Worm (Caenorhabditis elegans): ENCODE results near the gene F31D5.1.

Gene F31D5.1

ce11 chrII:4244959-4245358, 25.8 kb downstream of the F31D5.1 start:
- TF ChIP-seq madf-6 (GFP tag; IDR thresholded peaks at IDR 0.05) = peak; percentile 57
- TF ChIP-seq xnd-1 (tag; optimal IDR thresholded peaks at IDR 0.05) = peak; percentile 27
- TF ChIP-seq lsl-1 (GFP tag; optimal IDR thresholded peaks at IDR 0.05) = peak; percentile 79
- no peak for TF ChIP-seq F33H1.4 (GFP tag; IDR thresholded peaks at IDR 0.05)

- TF ChIP-seq ZK185.1 (tag; optimal IDR thresholded peaks at IDR 0.05; ENCODE audit: poor library complexity, severe bottlenecking) = no peak
- no peak for TF ChIP-seq ekl-4 (GFP tag; IDR thresholded peaks at IDR 0.05)
- TF ChIP-seq F52B5.7 (tag; optimal IDR thresholded peaks at IDR 0.05) = no peak
- TF ChIP-seq Y67H2A.10 (GFP tag; conservative IDR thresholded peaks at IDR 0.05) = no peak
- TF ChIP-seq T26A5.8 (tag; optimal IDR thresholded peaks at IDR 0.05) = no peak
- no peak for TF ChIP-seq pbrm-1 (GFP tag; IDR thresholded peaks at IDR 0.05)
- TF ChIP-seq dpl-1 (GFP tag; optimal IDR thresholded peaks at IDR 0.05) = no peak
- no peak for TF ChIP-seq zim-3 (tag; optimal IDR thresholded peaks at IDR 0.05)
- TF ChIP-seq hsf-1 (GFP tag; IDR thresholded peaks at IDR 0.05) = no peak
- no peak for TF ChIP-seq nhr-179 (tag; optimal IDR thresholded peaks at IDR 0.05)
- TF ChIP-seq unc-62 (GFP tag; optimal IDR thresholded peaks at IDR 0.05) = no peak
- TF ChIP-seq ccch-3 (GFP tag; optimal IDR thresholded peaks at IDR 0.05) = no peak
- TF ChIP-seq lin-40 (tag; optimal IDR thresholded peaks at IDR 0.05) = no peak
- no peak for TF ChIP-seq nhr-80 (tag; optimal IDR thresholded peaks at IDR 0.05)
- no peak for TF ChIP-seq mes-4 (tag; optimal IDR thresholded peaks at IDR 0.05)
- TF ChIP-seq ceh-91 (GFP tag; IDR thresholded peaks at IDR 0.05) = no peak
- no peak for TF ChIP-seq attf-3 (GFP tag; conservative IDR thresholded peaks at IDR 0.05)
- no peak for TF ChIP-seq ceh-79 (tag; optimal IDR thresholded peaks at IDR 0.05)
These were observed 27.7 kb downstream of the F31D5.1 start, which contains the start of gene gpa-11 for ce11 chrII:4246897-4247296. Gene gpa-11 (plus strand): TSS chrII:4247197.

- no peak for TF ChIP-seq pha-4 (tag; optimal IDR thresholded peaks at IDR 0.05)
- TF ChIP-seq attf-5 (GFP tag; optimal IDR thresholded peaks at IDR 0.05) = no peak
- TF ChIP-seq B0019.2 (GFP tag; conservative IDR thresholded peaks at IDR 0.05) = no peak
- no peak for TF ChIP-seq F57C9.4 (tag; optimal IDR thresholded peaks at IDR 0.05)
- TF ChIP-seq lir-1 (GFP tag; conservative IDR thresholded peaks at IDR 0.05) = no peak
- TF ChIP-seq ets-4 (GFP tag; optimal IDR thresholded peaks at IDR 0.05) = no peak
- TF ChIP-seq F23B12.7 (tag; optimal IDR thresholded peaks at IDR 0.05; ENCODE audit: insufficient read depth) = no peak
- TF ChIP-seq gei-17 (GFP tag; optimal IDR thresholded peaks at IDR 0.05) = no peak
- TF ChIP-seq lsy-27 (tag; optimal IDR thresholded peaks at IDR 0.05; ENCODE audit: borderline replicate concordance, insufficient read depth) = no peak
- TF ChIP-seq akir-1 (GFP tag; optimal IDR thresholded peaks at IDR 0.05) = no peak
- no peak for TF ChIP-seq cebp-2 (GFP tag; IDR thresholded peaks at IDR 0.05)
- no peak for TF ChIP-seq nfya-1 (tag; optimal IDR thresholded peaks at IDR 0.05; ENCODE audit: borderline replicate concordance, insufficient read depth)
- no peak for TF ChIP-seq lin-26 (GFP tag; IDR thresholded peaks at IDR 0.05)
- no peak for TF ChIP-seq mcd-1 (GFP tag; IDR thresholded peaks at IDR 0.05)
- no peak for TF ChIP-seq aptf-3 (GFP tag; IDR thresholded peaks at IDR 0.05)
- TF ChIP-seq fkh-3 (tag; optimal IDR thresholded peaks at IDR 0.05) = no peak
- no peak for TF ChIP-seq attf-3 (GFP tag; conservative IDR thresholded peaks at IDR 0.05)
- no peak for TF ChIP-seq nfya-2 (GFP tag; IDR thresholded peaks at IDR 0.05)
- no peak for TF ChIP-seq ekl-4 (GFP tag; IDR thresholded peaks at IDR 0.05)
These were observed 37.4 kb downstream of the F31D5.1 start, which contains the start of gene C16A11.7 for ce11 chrII:4256541-4257001. Gene C16A11.7 (minus strand): TSS chrII:4256951.

All from whole organism, young adult.